Fruit fly (Drosophila melanogaster) whole organism, embryonic: ENCODE results near the gene Clc.

Source experiments
- CG3065 ChIP-seq: fragments of 200-800 bp; sonication (Bioruptor generic); optimal IDR thresholded peaks from 2 replicates; lab custom pipeline; 2016; ENCODE audit warnings: missing biosample characterization, missing genetic modification characterization
- CG8478 ChIP-seq: fragments of >200 bp; optimal IDR thresholded peaks from 2 replicates; lab custom pipeline; 2018
- CG9727 ChIP-seq: fragments of 200-800 bp; sonication (Bioruptor generic); optimal IDR thresholded peaks from 3 replicates; lab custom pipeline; 2017; ENCODE audit warnings: missing biosample characterization, mild to moderate bottlenecking, missing genetic modification characterization
- Camta ChIP-seq: fragments of 200-800 bp; sonication (Bioruptor generic); optimal IDR thresholded peaks from 2 replicates; lab custom pipeline; 2016; ENCODE audit warnings: missing biosample characterization, missing genetic modification characterization
- Ets97D ChIP-seq: fragments of 200-800 bp; sonication (Bioruptor generic); optimal IDR thresholded peaks from 3 replicates; lab custom pipeline; 2016; ENCODE audit warnings: missing biosample characterization, missing genetic modification characterization
- Lpt ChIP-seq: fragments of >200 bp; optimal IDR thresholded peaks from 2 replicates; lab custom pipeline; 2018; ENCODE audit warnings: missing biosample characterization, missing genetic modification characterization
- lbe ChIP-seq: fragments of 200-800 bp; sonication (Bioruptor generic); optimal IDR thresholded peaks from 2 replicates; lab custom pipeline; 2016; ENCODE audit warnings: missing biosample characterization, mild to moderate bottlenecking, missing genetic modification characterization
- lov ChIP-seq, 2 experiments: fragments of 200-800 bp in 1 of 2; fragments of >200 bp in 1 of 2; sonication (Bioruptor generic) in 1 of 2; IDR thresholded peaks in 1 of 2; optimal IDR thresholded peaks in 1 of 2; 2 replicates in 1 of 2; 3 replicates in 1 of 2; pipeline versions ENCODE4 v1.3.6 to Lab custom; 2017 to 2022; ENCODE audit warnings: missing biosample characterization in 1 of 2, missing genetic modification characterization in 1 of 2
- run ChIP-seq: fragments of 200-800 bp; sonication (Bioruptor generic); optimal IDR thresholded peaks from 3 replicates; lab custom pipeline; 2018; ENCODE audit warnings: missing biosample characterization, mild to moderate bottlenecking, missing genetic modification characterization
- sug ChIP-seq: fragments of 200-800 bp; optimal IDR thresholded peaks from 2 replicates; lab custom pipeline; 2019; ENCODE audit warnings: missing biosample characterization, mild to moderate bottlenecking, missing genetic modification characterization, moderate library complexity

DNA sequence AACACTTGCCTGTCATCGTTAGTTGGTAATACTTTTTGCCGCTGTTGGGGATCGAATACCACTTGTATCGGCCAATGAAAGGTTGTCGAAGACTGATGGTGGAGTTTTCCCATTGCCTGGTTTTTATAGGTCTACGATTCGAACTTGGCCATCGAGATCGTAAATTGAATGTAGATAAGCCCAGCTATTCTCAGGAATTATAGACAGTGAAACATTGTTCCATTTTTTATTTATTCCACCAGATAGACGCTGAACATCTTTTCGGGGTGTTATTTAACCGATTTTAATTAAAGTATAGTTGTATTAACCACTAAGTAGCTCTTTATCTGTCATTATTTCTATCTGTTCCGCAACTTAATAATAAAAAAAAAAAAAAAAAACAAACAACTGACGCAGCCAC is 37.3 kb upstream of the Clc start, which contains the start of gene CG7298:
- TF ChIP-seq CG9727 (GFP tag; lab: Kevin White, UChicago) (no peak), CG3065 (GFP tag; lab: Kevin White, UChicago) (no peak), Lpt (no peak), sug (tag; lab: Kevin White, UChicago) (no peak), run (tag; lab: Kevin White, UChicago) (no peak), Camta (GFP tag; lab: Kevin White, UChicago) (no peak), lbe (no peak), CG8478 (lab: Kevin White, UChicago) (no peak), Ets97D (GFP tag; lab: Kevin White, UChicago) (no peak), lov (optimal IDR thresholded peaks at IDR 0.05; lab: Kevin White, UChicago) (no peak), lov (GFP tag; IDR thresholded peaks at IDR 0.05; lab: Robert Waterston, UW) (no peak)
